Fruit fly (Drosophila melanogaster): Measurements from ENCODE around the gene CG31810.

The CG31810 gene

DNA sequence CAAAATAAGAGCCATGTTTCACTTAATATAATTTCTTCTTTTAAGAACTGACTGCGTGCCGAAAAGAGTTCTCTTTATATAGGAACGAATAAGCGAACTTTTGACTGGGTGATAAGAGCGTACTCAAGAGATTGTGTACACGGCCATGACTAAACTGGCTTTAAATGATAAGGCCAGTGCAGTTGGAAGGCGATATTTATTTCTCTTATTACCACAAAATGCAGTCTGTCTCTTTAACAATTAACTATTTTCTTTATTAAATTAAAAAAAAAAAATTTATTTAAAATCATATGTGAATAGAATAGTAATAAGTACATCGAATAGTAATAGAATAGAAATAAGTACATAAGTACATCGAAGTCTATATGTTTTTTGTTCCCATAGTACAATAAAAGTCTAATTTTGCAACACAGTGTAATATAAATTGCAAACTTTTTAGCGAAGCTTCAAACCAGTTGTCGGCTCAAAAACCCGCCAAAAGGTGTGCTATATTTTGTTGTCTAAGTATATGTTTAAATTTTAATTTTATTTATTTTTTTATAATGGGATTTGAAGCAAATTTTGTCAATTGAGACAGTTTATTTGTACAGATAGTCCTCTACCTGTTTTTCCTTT, at the start of gene CG31810:
CG31810 (minus strand) TSS at position 51 of the 615 bp plus-strand sequence.
- TF ChIP-seq CG31365 (tag; optimal IDR thresholded peaks at IDR 0.05) (no peak), CG15269 (tag; optimal IDR thresholded peaks at IDR 0.05) (peak; percentile 23), PHDP (tag; optimal IDR thresholded peaks at IDR 0.05) (peak; percentile 26), unpg (GFP tag; optimal IDR thresholded peaks at IDR 0.05) (peak; percentile 35), CG31441 (GFP tag; IDR thresholded peaks at IDR 0.05) (peak; percentile 32; the same call in 1 of the 2 replicates), CG11504 (tag; optimal IDR thresholded peaks at IDR 0.05) (peak; percentile 32), phol (tag; optimal IDR thresholded peaks at IDR 0.05) (peak; percentile 2), Hr51 (GFP tag; optimal IDR thresholded peaks at IDR 0.05) (peak in 1 of 2 experiments; percentile 21), CG2678 (tag; optimal IDR thresholded peaks at IDR 0.05) (peak; percentile 30), CG2199 (GFP tag; IDR thresholded peaks at IDR 0.05) (peak; percentile 7; the same call in 1 of the 3 replicates), stwl (tag; optimal IDR thresholded peaks at IDR 0.05) (peak; percentile 16), tio (GFP tag; optimal IDR thresholded peaks at IDR 0.05) (no peak), CG17829 (tag; optimal IDR thresholded peaks at IDR 0.05) (peak; percentile 2), CG2889 (GFP tag; IDR thresholded peaks at IDR 0.05) (peak; percentile 70; the same call in 2 of the 3 replicates), grau (tag; optimal IDR thresholded peaks at IDR 0.05) (peak; percentile 17), CG2202 (tag; optimal IDR thresholded peaks at IDR 0.05) (no peak), H2.0 (GFP tag; IDR thresholded peaks at IDR 0.05) (no peak), Hmr (GFP tag; optimal IDR thresholded peaks at IDR 0.05) (peak; percentile 19), D19A (tag; optimal IDR thresholded peaks at IDR 0.05) (peak; percentile 16), row (GFP tag; IDR thresholded peaks at IDR 0.05) (peak; percentile 43), CTCF (GFP tag; optimal IDR thresholded peaks at IDR 0.05) (peak; percentile 31), gcm (GFP tag; optimal IDR thresholded peaks at IDR 0.05) (peak; percentile 12), CG12391 (tag; optimal IDR thresholded peaks at IDR 0.05) (peak; percentile 17), gro (GFP tag; optimal IDR thresholded peaks at IDR 0.05) (no peak), CG17361 (GFP tag; IDR thresholded peaks at IDR 0.05) (0 out of 3 replicates have a peak, but pooled peaks have one; percentile 20), gem (tag; optimal IDR thresholded peaks at IDR 0.05) (peak; percentile 41), CG17359 (tag; optimal IDR thresholded peaks at IDR 0.05) (peak; percentile 42), stc (GFP tag; IDR thresholded peaks at IDR 0.05) (0 out of 2 replicates have a peak, but pooled peaks have one; percentile 8), z (GFP tag; IDR thresholded peaks at IDR 0.05) (no peak), Fer1 (GFP tag; optimal IDR thresholded peaks at IDR 0.05) (peak; percentile 8), Blimp-1 (GFP tag; optimal IDR thresholded peaks at IDR 0.05) (peak; percentile 4), Med (GFP tag) (peak; percentile 11), pita (GFP tag; optimal IDR thresholded peaks at IDR 0.05) (peak; percentile 3), CG11085 (GFP tag; IDR thresholded peaks at IDR 0.05) (no peak), CG7839 (tag; optimal IDR thresholded peaks at IDR 0.05) (peak; percentile 15), ase (GFP tag; IDR thresholded peaks at IDR 0.05) (no peak), CG2712 (tag; optimal IDR thresholded peaks at IDR 0.05) (peak; percentile 17), CG3163 (GFP tag; optimal IDR thresholded peaks at IDR 0.05) (peak; percentile 76)

DNA sequence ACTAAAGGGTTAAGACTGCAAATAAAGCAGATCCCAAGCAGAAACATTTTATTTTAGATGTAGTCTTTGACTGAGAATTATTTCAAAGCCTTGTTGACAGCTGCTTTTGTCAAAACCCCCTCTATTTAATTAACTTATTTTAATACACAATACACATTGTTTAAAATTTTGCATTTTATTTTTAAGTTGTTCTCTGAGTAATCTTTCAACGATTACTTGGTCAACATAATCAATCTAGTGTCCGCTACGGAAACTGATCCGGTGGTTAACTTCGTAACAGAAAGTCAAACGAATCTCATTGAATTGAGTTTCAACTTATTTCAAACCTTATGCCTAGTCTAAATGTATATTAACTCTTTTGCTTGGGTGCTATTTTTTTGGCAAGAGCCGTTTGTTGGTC, 48.2 kb upstream of the CG31810 start, which contains the start of gene CG31805:
CG31805 (minus strand) TSS at position 101 of the 400 bp plus-strand sequence.
- no peak for TF ChIP-seq sc (optimal IDR thresholded peaks at IDR 0.05)
- TF ChIP-seq sc (GFP tag; optimal IDR thresholded peaks at IDR 0.05) = no peak
- TF ChIP-seq sug (tag; optimal IDR thresholded peaks at IDR 0.05) = no peak
- TF ChIP-seq Dll (GFP tag; IDR thresholded peaks at IDR 0.05; ENCODE audit: partially characterized antibody) = no peak
- no peak for TF ChIP-seq vfl (GFP tag; optimal IDR thresholded peaks at IDR 0.05)
